Worm (Caenorhabditis elegans): Measurements from ENCODE around the gene Y71H2AR.2.

Y71H2AR.2 gene

ce11 chrIII:2832483-2832882, 8.2 kb downstream of the Y71H2AR.2 start, which contains the start of gene Y71H2AM.29:
Gene Y71H2AM.29 (plus strand): TSS chrIII:2832783.
- no peak for TF ChIP-seq tra-1 (GFP tag; IDR thresholded peaks at IDR 0.05)
- no peak for TF ChIP-seq T20F7.1 (GFP tag; optimal IDR thresholded peaks at IDR 0.05)

- TF ChIP-seq aha-1 (tag) (peak; percentile 29), F44E2.7 (GFP tag; IDR thresholded peaks at IDR 0.05) (no peak)
Measured at ce11 chrIII:2826770-2827169, 14.0 kb downstream of the Y71H2AR.2 start, which contains the start of gene Y71H2AM.1. Gene Y71H2AM.1 (plus strand): TSS chrIII:2827070.

ce11 chrIII:2818980-2819379, 21.7 kb downstream of the Y71H2AR.2 start, which contains the start of gene pipp-4P:
Gene pipp-4P (plus strand): TSS chrIII:2819280.
- no peak for TF ChIP-seq zip-11 (GFP tag; IDR thresholded peaks at IDR 0.05)
- TF ChIP-seq fkh-10 (GFP tag; optimal IDR thresholded peaks at IDR 0.05) = no peak
- no peak for TF ChIP-seq aha-1 (tag)
- TF ChIP-seq lsy-2 (tag; optimal IDR thresholded peaks at IDR 0.05) = no peak

ce11 chrIII:2817847-2818246, 22.9 kb downstream of the Y71H2AR.2 start:
- TF ChIP-seq zfp-2 (tag; optimal IDR thresholded peaks at IDR 0.05) (no peak), aha-1 (tag) (peak; percentile 65)

- no peak for TF ChIP-seq daf-16 (GFP tag; optimal IDR thresholded peaks at IDR 0.05)
- TF ChIP-seq daf-16 (tag; optimal IDR thresholded peaks at IDR 0.05) = no peak
- 0 out of 2 replicates have a peak, but pooled peaks have one; percentile 14 for TF ChIP-seq hmg-1.1 (GFP tag; IDR thresholded peaks at IDR 0.05)
- peak; percentile 13 for TF ChIP-seq nhr-28 (tag; optimal IDR thresholded peaks at IDR 0.05)
- TF ChIP-seq lin-38 (GFP tag; IDR thresholded peaks at IDR 0.05) = no peak
- TF ChIP-seq aha-1 (tag) = peak; percentile 56
- TF ChIP-seq hlh-30 (tag; optimal IDR thresholded peaks at IDR 0.05; ENCODE audit: insufficient read depth) = peak; percentile 80
- no peak for TF ChIP-seq saeg-2 (GFP tag; IDR thresholded peaks at IDR 0.05)
- peak in 1 of 2 experiments; percentile 41 for TF ChIP-seq lsy-2 (tag; optimal IDR thresholded peaks at IDR 0.05)
Measured at ce11 chrIII:2816205-2816923, 24.4 kb downstream of the Y71H2AR.2 start.

ce11 chrIII:2814919-2815554, 25.7 kb downstream of the Y71H2AR.2 start, which contains the start of gene tufm-1:
Gene tufm-1 (minus strand): TSS chrIII:2814969.
- TF ChIP-seq lin-38 (GFP tag; IDR thresholded peaks at IDR 0.05) (peak; percentile 75), mdl-1 (tag; optimal IDR thresholded peaks at IDR 0.05) (peak in 1 of 2 experiments; percentile 3), mes-2 (tag; optimal IDR thresholded peaks at IDR 0.05; ENCODE audit: poor library complexity, severe bottlenecking) (peak; percentile 63), nhr-42 (GFP tag; IDR thresholded peaks at IDR 0.05) (no peak), dve-1 (tag; optimal IDR thresholded peaks at IDR 0.05; ENCODE audit: insufficient read depth) (peak; percentile 38), nhr-41 (GFP tag; IDR thresholded peaks at IDR 0.05) (no peak), hlh-11 (tag; optimal IDR thresholded peaks at IDR 0.05) (peak; percentile 21), hlh-30 (tag; optimal IDR thresholded peaks at IDR 0.05; ENCODE audit: insufficient read depth) (peak; percentile 57), daf-16 (GFP tag; optimal IDR thresholded peaks at IDR 0.05) (no peak), daf-16 (tag; optimal IDR thresholded peaks at IDR 0.05) (peak; percentile 55), rbr-2 (tag; optimal IDR thresholded peaks at IDR 0.05) (peak; percentile 31), ceh-28 (tag; optimal IDR thresholded peaks at IDR 0.05) (peak; percentile 7), dpl-1 (GFP tag; optimal IDR thresholded peaks at IDR 0.05) (peak; percentile 54), lsy-2 (tag; optimal IDR thresholded peaks at IDR 0.05) (peak in 1 of 2 experiments; percentile 97), nhr-6 (tag; optimal IDR thresholded peaks at IDR 0.05) (no peak), mep-1 (tag; optimal IDR thresholded peaks at IDR 0.05) (peak; percentile 8), lin-13 (GFP tag; optimal IDR thresholded peaks at IDR 0.05) (peak; percentile 29)

Measured in whole organism, L4 larva.